Worm (Caenorhabditis elegans) whole organism, young adult: ENCODE measurements around the gene W04G3.12.

ENCODE experiments used
- B0336.3 ChIP-seq: fragments of 200-800 bp; sonication (Bioruptor generic); IDR thresholded peaks from 2 replicates; pipeline ENCODE4 v1.3.6; 2022; ENCODE audit warnings: missing genetic modification characterization, missing compliant biosample characterization
- C17E4.6 ChIP-seq: fragments of 200-800 bp; sonication (Bioruptor generic); IDR thresholded peaks from 2 replicates; pipeline ENCODE4 v1.3.6; 2022; ENCODE audit warnings: missing genetic modification reagents, missing genetic modification characterization, missing compliant biosample characterization
- D2030.7 ChIP-seq: fragments of 200-800 bp; sonication (Bioruptor generic); IDR thresholded peaks from 2 replicates; pipeline ENCODE4 v1.3.6; 2022; ENCODE audit warnings: missing genetic modification reagents, missing genetic modification characterization, missing compliant biosample characterization
- F22D6.2 ChIP-seq: sonication (generic microtip); optimal IDR thresholded peaks from 2 replicates; lab custom pipeline; 2016; ENCODE audit warnings: mild to moderate bottlenecking, missing genetic modification characterization, missing compliant biosample characterization
- F37B4.10 ChIP-seq: fragments of 200-800 bp; sonication (Bioruptor generic); IDR thresholded peaks from 2 replicates; pipeline ENCODE4 v1.3.6; 2022; ENCODE audit warnings: missing genetic modification characterization, missing compliant biosample characterization
- T07F8.4 ChIP-seq: sonication (generic microtip); optimal IDR thresholded peaks from 2 replicates; lab custom pipeline; 2016; ENCODE audit warnings: mild to moderate bottlenecking, missing genetic modification characterization, moderate library complexity, missing compliant biosample characterization
- Y95B8A.8 ChIP-seq: fragments of 200-800 bp; sonication (Bioruptor generic); IDR thresholded peaks from 2 replicates; pipeline ENCODE4 v1.3.6; 2022; ENCODE audit warnings: missing genetic modification reagents, missing genetic modification characterization, missing compliant biosample characterization
- akir-1 ChIP-seq: fragments of 200-800 bp; sonication (Bioruptor generic); optimal IDR thresholded peaks from 2 replicates; lab custom pipeline; 2018; ENCODE audit warnings: mild to moderate bottlenecking, missing genetic modification characterization, moderate library complexity, missing compliant biosample characterization
- aptf-2 ChIP-seq: fragments of 200-800 bp; sonication (Bioruptor generic); conservative IDR thresholded peaks from 2 replicates; pipeline ENCODE4 v1.3.6; 2022; ENCODE audit warnings: missing genetic modification reagents, missing genetic modification characterization, missing compliant biosample characterization
- attf-3 ChIP-seq: fragments of 200-800 bp; sonication (Bioruptor generic); conservative IDR thresholded peaks from 2 replicates; pipeline ENCODE4 v1.3.6; 2022; ENCODE audit warnings: missing genetic modification reagents, missing genetic modification characterization, missing compliant biosample characterization
- attf-5 ChIP-seq: fragments of 200-800 bp; sonication (Bioruptor generic); optimal IDR thresholded peaks from 2 replicates; lab custom pipeline; 2018; ENCODE audit warnings: mild to moderate bottlenecking, missing genetic modification characterization, missing compliant biosample characterization
- cebp-1 ChIP-seq, 2 experiments: fragments of 200-800 bp in 1 of 2; sonication (Bioruptor generic) in 1 of 2; sonication (generic microtip) in 1 of 2; IDR thresholded peaks in 1 of 2; optimal IDR thresholded peaks in 1 of 2; 2 replicates each; pipeline versions ENCODE4 v1.3.6 to Lab custom; 2017 to 2022; ENCODE audit warnings: missing compliant biosample characterization in 2 of 2, missing genetic modification characterization in 2 of 2, mild to moderate bottlenecking in 1 of 2, missing genetic modification reagents in 1 of 2, moderate library complexity in 1 of 2
- ceh-100 ChIP-seq: fragments of 200-800 bp; sonication (Bioruptor generic); IDR thresholded peaks from 2 replicates; pipeline ENCODE4 v1.3.6; 2022; ENCODE audit warnings: missing genetic modification reagents, missing genetic modification characterization, missing compliant biosample characterization
- ceh-91 ChIP-seq: fragments of 200-800 bp; sonication (Bioruptor generic); IDR thresholded peaks from 2 replicates; pipeline ENCODE4 v1.3.6; 2022; ENCODE audit warnings: missing genetic modification reagents, missing genetic modification characterization, missing compliant biosample characterization
- chd-7 ChIP-seq: sonication (generic microtip); optimal IDR thresholded peaks from 2 replicates; lab custom pipeline; 2016; ENCODE audit warnings: mild to moderate bottlenecking, missing genetic modification characterization, moderate library complexity, missing compliant biosample characterization
- dox-1 ChIP-seq: fragments of 200-800 bp; sonication (Bioruptor generic); IDR thresholded peaks from 2 replicates; pipeline ENCODE4 v1.3.6; 2022; ENCODE audit warnings: missing genetic modification reagents, missing genetic modification characterization, missing compliant biosample characterization
- dpff-1 ChIP-seq: sonication (generic microtip); optimal IDR thresholded peaks from 2 replicates; lab custom pipeline; 2017; ENCODE audit warnings: mild to moderate bottlenecking, missing genetic modification characterization, missing compliant biosample characterization
- egl-44 ChIP-seq: fragments of 200-800 bp; sonication (Bioruptor generic); IDR thresholded peaks from 2 replicates; pipeline ENCODE4 v1.3.6; 2022; ENCODE audit warnings: missing genetic modification reagents, missing genetic modification characterization, missing compliant biosample characterization
- egrh-3 ChIP-seq: fragments of 200-800 bp; sonication (Bioruptor generic); IDR thresholded peaks from 2 replicates; pipeline ENCODE4 v1.3.6; 2022; ENCODE audit warnings: missing genetic modification reagents, missing genetic modification characterization, missing compliant biosample characterization
- ekl-4 ChIP-seq: fragments of 200-800 bp; sonication (Bioruptor generic); IDR thresholded peaks from 2 replicates; pipeline ENCODE4 v1.3.6; 2022; ENCODE audit warnings: missing genetic modification reagents, missing genetic modification characterization, missing compliant biosample characterization
- fkh-3 ChIP-seq: sonication (generic microtip); optimal IDR thresholded peaks from 2 replicates; lab custom pipeline; 2016; ENCODE audit warnings: mild to moderate bottlenecking, missing genetic modification characterization, missing compliant biosample characterization
- him-1 ChIP-seq: sonication (generic microtip); optimal IDR thresholded peaks from 2 replicates; lab custom pipeline; 2016; ENCODE audit warnings: missing genotype, missing genetic modification reagents, missing genetic modification characterization, missing compliant biosample characterization
- hlh-12 ChIP-seq: sonication (generic microtip); optimal IDR thresholded peaks from 2 replicates; lab custom pipeline; 2016; ENCODE audit warnings: missing genetic modification characterization, missing compliant biosample characterization
- hsf-1 ChIP-seq: fragments of 200-800 bp; sonication (Bioruptor generic); IDR thresholded peaks from 2 replicates; pipeline ENCODE4 v1.3.6; 2022; ENCODE audit warnings: missing genetic modification reagents, missing genetic modification characterization, missing compliant biosample characterization
- let-526 ChIP-seq: fragments of 200-800 bp; sonication (Bioruptor generic); IDR thresholded peaks from 2 replicates; pipeline ENCODE4 v1.3.6; 2022; ENCODE audit warnings: missing genetic modification reagents, missing genetic modification characterization, missing compliant biosample characterization
- lin-54 ChIP-seq: fragments of 200-800 bp; sonication (Bioruptor generic); optimal IDR thresholded peaks from 2 replicates; lab custom pipeline; 2018; ENCODE audit warnings: mild to moderate bottlenecking, missing genetic modification characterization, missing compliant biosample characterization
- lsy-27 ChIP-seq: sonication (generic microtip); optimal IDR thresholded peaks from 2 replicates; lab custom pipeline; 2017; ENCODE audit warnings: missing genetic modification characterization, mild to moderate bottlenecking, missing compliant biosample characterization, antibody characterized with exemption, missing genotype, borderline replicate concordance; ENCODE audit not compliant: insufficient read depth
- madf-10 ChIP-seq: sonication (generic microtip); optimal IDR thresholded peaks from 2 replicates; lab custom pipeline; 2016; ENCODE audit warnings: mild to moderate bottlenecking, missing genetic modification characterization, missing compliant biosample characterization
- madf-6 ChIP-seq: fragments of 200-800 bp; sonication (Bioruptor generic); IDR thresholded peaks from 2 replicates; pipeline ENCODE4 v1.3.6; 2022; ENCODE audit warnings: missing genetic modification reagents, missing genetic modification characterization, missing compliant biosample characterization
- mes-4 ChIP-seq: sonication (generic microtip); optimal IDR thresholded peaks from 2 replicates; lab custom pipeline; 2016; ENCODE audit warnings: missing genotype, missing genetic modification characterization, missing compliant biosample characterization
- nhr-120 ChIP-seq: fragments of 200-800 bp; sonication (Bioruptor generic); IDR thresholded peaks from 2 replicates; pipeline ENCODE4 v1.3.6; 2022; ENCODE audit warnings: missing genetic modification characterization, missing compliant biosample characterization
- repo-1 ChIP-seq: sonication (generic microtip); optimal IDR thresholded peaks from 2 replicates; lab custom pipeline; 2017; ENCODE audit warnings: mild to moderate bottlenecking, missing genetic modification characterization, missing compliant biosample characterization
- snpc-1.3 ChIP-seq: sonication (generic microtip); optimal IDR thresholded peaks from 2 replicates; lab custom pipeline; 2017; ENCODE audit warnings: missing genetic modification characterization, mild to moderate bottlenecking, missing compliant biosample characterization, antibody characterized with exemption, moderate library complexity, missing genotype, missing genetic modification reagents; ENCODE audit not compliant: insufficient read depth
- snpc-4 ChIP-seq, 5 experiments: fragments of 150-350 bp in 1 of 5; sonication (generic microtip) in 4 of 5; optimal IDR thresholded peaks; 2 replicates each; lab custom pipeline; 2014 to 2018; ENCODE audit warnings: missing genetic modification characterization in 5 of 5, missing biosample characterization in 3 of 5, antibody characterized with exemption in 2 of 5, mild to moderate bottlenecking in 2 of 5, missing compliant biosample characterization in 2 of 5, missing genotype in 2 of 5, moderate library complexity in 2 of 5, missing genetic modification reagents in 1 of 5
- sptf-2 ChIP-seq: fragments of 200-800 bp; sonication (Bioruptor generic); optimal IDR thresholded peaks from 2 replicates; lab custom pipeline; 2018; ENCODE audit warnings: mild to moderate bottlenecking, missing genetic modification characterization, missing compliant biosample characterization
- tbx-9 ChIP-seq: sonication (generic microtip); optimal IDR thresholded peaks from 2 replicates; lab custom pipeline; 2016; ENCODE audit warnings: borderline replicate concordance, missing genetic modification characterization, inconsistent platforms, missing compliant biosample characterization
- unc-62 ChIP-seq: fragments of 150-350 bp; optimal IDR thresholded peaks from 2 replicates; lab custom pipeline; 2014; ENCODE audit warnings: missing biosample characterization, missing genetic modification reagents, missing genetic modification characterization
- ztf-18 ChIP-seq: sonication (generic microtip); optimal IDR thresholded peaks from 2 replicates; lab custom pipeline; 2016; ENCODE audit warnings: missing genotype, mild to moderate bottlenecking, missing genetic modification characterization, missing compliant biosample characterization
- ztf-28 ChIP-seq: fragments of 200-800 bp; sonication (Bioruptor generic); IDR thresholded peaks from 2 replicates; pipeline ENCODE4 v1.3.6; 2022; ENCODE audit warnings: missing genetic modification reagents, missing genetic modification characterization, missing compliant biosample characterization
- ztf-3 ChIP-seq: fragments of 200-800 bp; sonication (Bioruptor generic); optimal IDR thresholded peaks from 2 replicates; lab custom pipeline; 2018; ENCODE audit warnings: mild to moderate bottlenecking, missing genetic modification characterization, missing compliant biosample characterization

Gene W04G3.12

DNA sequence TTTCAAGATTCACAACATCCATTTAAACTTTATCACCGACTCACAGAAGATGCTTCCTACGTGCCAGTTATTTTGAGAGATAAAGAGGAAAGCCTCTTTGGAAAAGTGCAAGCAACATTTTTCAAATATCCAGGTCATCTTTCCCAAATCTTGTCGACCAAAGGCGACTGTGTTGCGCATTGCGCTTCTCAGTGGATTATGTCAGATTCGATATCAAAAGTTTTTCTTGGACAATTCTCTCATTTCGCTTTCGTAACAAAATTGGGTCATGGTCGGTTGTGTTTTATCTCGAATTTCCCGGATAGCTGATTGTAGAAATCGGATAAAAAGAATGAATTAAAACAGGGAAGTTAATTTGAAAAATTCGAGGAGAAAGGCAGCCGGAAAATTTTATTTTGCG, 9.3 kb downstream of the W04G3.12 start:
- TF ChIP-seq madf-10 (tag; lab: Kevin White, UChicago): no peak
- TF ChIP-seq snpc-1.3: no peak
- no peak for TF ChIP-seq hlh-12 (tag; lab: Kevin White, UChicago)
- no peak for TF ChIP-seq Y95B8A.8 (GFP tag; lab: Robert Waterston, UW)
- no peak for TF ChIP-seq tbx-9 (tag; lab: Kevin White, UChicago)
- TF ChIP-seq F22D6.2: no peak
- TF ChIP-seq aptf-2 (GFP tag; lab: Robert Waterston, UW): no peak
- TF ChIP-seq ztf-18 (tag; lab: Kevin White, UChicago): no peak
- TF ChIP-seq egrh-3 (GFP tag; lab: Robert Waterston, UW): no peak
- TF ChIP-seq D2030.7 (GFP tag; lab: Robert Waterston, UW): no peak
- no peak for TF ChIP-seq F37B4.10 (GFP tag; lab: Robert Waterston, UW)
- no peak for TF ChIP-seq ztf-3
- no peak for TF ChIP-seq sptf-2 (GFP tag; lab: Kevin White, UChicago)
- TF ChIP-seq, all 124 proteins: peak for 0

DNA sequence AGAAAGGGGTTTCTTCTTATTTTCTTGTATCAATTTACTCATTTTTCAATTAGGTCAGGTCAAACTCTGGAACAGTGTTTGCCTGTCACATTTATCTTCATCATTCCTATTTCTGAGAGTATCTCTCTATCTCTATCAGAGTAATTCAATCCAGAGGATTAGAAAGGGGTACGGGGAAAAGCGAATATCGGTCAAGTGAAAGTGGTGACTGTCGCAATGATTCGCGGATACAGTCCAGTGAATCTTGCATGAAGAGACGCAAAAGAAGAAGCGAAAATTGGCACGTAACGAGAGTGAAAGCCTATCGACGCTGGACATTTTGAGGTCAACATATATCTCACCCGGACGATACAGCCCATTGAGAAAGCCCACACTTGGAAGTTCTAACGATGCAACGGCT, 11.8 kb downstream of the W04G3.12 start, which contains the start of gene lpr-4:
Gene lpr-4, plus strand, starts transcription at position 328 of the 400 bp plus-strand sequence.
- no peak for TF ChIP-seq fkh-3 (tag; lab: Kevin White, UChicago)
- TF ChIP-seq T07F8.4 (tag; lab: Kevin White, UChicago): no peak
- TF ChIP-seq dox-1 (GFP tag; lab: Robert Waterston, UW): no peak
- no peak for TF ChIP-seq ceh-100 (GFP tag; lab: Robert Waterston, UW)
- no peak for TF ChIP-seq hsf-1 (GFP tag; lab: Robert Waterston, UW)
- TF ChIP-seq akir-1 (GFP tag; lab: Kevin White, UChicago): no peak
- TF ChIP-seq hlh-12 (tag; lab: Kevin White, UChicago): no peak
- TF ChIP-seq dpff-1 (tag; lab: Kevin White, UChicago): no peak
- TF ChIP-seq cebp-1 (GFP tag; IDR thresholded peaks at IDR 0.05; lab: Robert Waterston, UW): no peak
- no peak for TF ChIP-seq cebp-1 (tag; optimal IDR thresholded peaks at IDR 0.05; lab: Kevin White, UChicago)
- TF ChIP-seq snpc-4 (GFP tag; optimal IDR thresholded peaks at IDR 0.05; lab: Kevin White, UChicago): no peak
- TF ChIP-seq snpc-4 (tag; optimal IDR thresholded peaks at IDR 0.05; lab: Kevin White, UChicago): no peak

DNA sequence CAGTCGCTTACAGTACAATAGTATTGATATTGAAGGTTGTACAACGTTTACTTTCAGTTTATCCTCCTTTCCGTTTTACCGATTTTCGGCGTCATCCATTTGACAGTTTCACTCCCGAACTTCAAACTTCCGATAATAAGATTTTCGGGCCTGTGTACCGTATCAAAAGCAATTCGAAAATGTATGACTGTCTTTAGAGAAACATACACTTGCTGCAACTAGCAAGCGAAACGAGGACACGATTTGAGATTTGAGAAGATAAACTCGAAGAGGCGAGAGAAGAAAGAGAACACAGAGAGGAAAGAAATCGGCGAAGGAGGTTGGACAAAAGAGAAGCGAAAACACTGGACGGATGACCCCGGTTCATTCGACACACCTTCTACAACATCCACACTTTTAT, 14.7 kb downstream of the W04G3.12 start, which contains the start of gene lpr-5:
Gene lpr-5, plus strand, starts transcription at position 220 of the 400 bp plus-strand sequence.
- TF ChIP-seq cebp-1 (GFP tag; IDR thresholded peaks at IDR 0.05; lab: Robert Waterston, UW): no peak
- no peak for TF ChIP-seq cebp-1 (tag; optimal IDR thresholded peaks at IDR 0.05; lab: Kevin White, UChicago)
- no peak for TF ChIP-seq chd-7 (tag; lab: Kevin White, UChicago)
- no peak for TF ChIP-seq unc-62 (GFP tag; lab: Kevin White, UChicago)
- no peak for TF ChIP-seq hlh-12 (tag; lab: Kevin White, UChicago)
- TF ChIP-seq egl-44 (GFP tag; lab: Robert Waterston, UW): no peak
- TF ChIP-seq ztf-28 (GFP tag; lab: Robert Waterston, UW): no peak
- no peak for TF ChIP-seq attf-5 (GFP tag; lab: Kevin White, UChicago)
- TF ChIP-seq B0336.3: no peak
- no peak for TF ChIP-seq C17E4.6 (GFP tag; lab: Robert Waterston, UW)
- no peak for TF ChIP-seq ztf-18 (tag; lab: Kevin White, UChicago)
- TF ChIP-seq let-526: no peak
- TF ChIP-seq him-1 (tag; lab: Kevin White, UChicago): no peak

DNA sequence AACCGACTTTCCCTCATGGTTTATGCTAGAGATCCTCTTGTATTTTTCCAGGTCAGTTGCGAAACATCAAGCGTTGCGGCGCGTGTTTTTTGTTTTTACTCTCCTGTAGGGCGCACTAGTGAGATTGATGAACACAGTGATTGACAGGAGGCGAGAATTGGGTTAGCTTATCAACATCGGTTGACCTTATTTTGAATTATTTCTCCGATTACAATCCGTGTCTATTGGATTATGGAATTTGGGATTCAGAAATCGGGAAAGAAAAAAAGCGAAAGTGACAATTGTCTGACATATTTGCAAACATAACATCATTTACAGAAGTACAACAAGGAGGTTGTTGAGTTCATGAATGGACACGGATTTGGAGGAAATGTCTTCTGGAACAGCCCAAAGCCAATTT, 15.7 kb downstream of the W04G3.12 start:
- no peak for TF ChIP-seq lsy-27 (tag; lab: Kevin White, UChicago)
- TF ChIP-seq mes-4 (tag; lab: Kevin White, UChicago): no peak
- no peak for TF ChIP-seq ceh-91
- TF ChIP-seq lin-54 (GFP tag; lab: Kevin White, UChicago): no peak
- TF ChIP-seq ekl-4 (GFP tag; lab: Robert Waterston, UW): no peak
- TF ChIP-seq attf-3 (GFP tag; lab: Robert Waterston, UW): no peak
- no peak for TF ChIP-seq madf-6 (GFP tag; lab: Robert Waterston, UW)
- TF ChIP-seq repo-1 (tag; lab: Kevin White, UChicago): no peak
- TF ChIP-seq hsf-1 (GFP tag; lab: Robert Waterston, UW): no peak
- no peak for TF ChIP-seq nhr-120 (GFP tag; lab: Robert Waterston, UW)
